Worm (Caenorhabditis elegans): Measurements from ENCODE around the gene lgx-1.

The lgx-1 gene

ce11 chrX:5517063-5517462, 21.3 kb downstream of the lgx-1 start, which contains the start of gene T23F2.5:
Gene T23F2.5 (minus strand): TSS chrX:5517163.
- TF ChIP-seq pqm-1 (tag; optimal IDR thresholded peaks at IDR 0.05) (no peak), snpc-4 (tag; optimal IDR thresholded peaks at IDR 0.05) (no peak), mep-1 (tag; optimal IDR thresholded peaks at IDR 0.05) (no peak), zip-4 (GFP tag; optimal IDR thresholded peaks at IDR 0.05) (no peak), lin-14 (GFP tag; optimal IDR thresholded peaks at IDR 0.05) (no peak), efl-1 (optimal IDR thresholded peaks at IDR 0.05) (no peak), efl-1 (GFP tag; optimal IDR thresholded peaks at IDR 0.05 in 1 of 2) (peak in 1 of 2 experiments; percentile 56), fkh-4 (tag; optimal IDR thresholded peaks at IDR 0.05; ENCODE audit: borderline replicate concordance) (no peak), fkh-8 (tag; optimal IDR thresholded peaks at IDR 0.05) (peak; percentile 13)

- no peak for TF ChIP-seq sup-37 (GFP tag; optimal IDR thresholded peaks at IDR 0.05)
- no peak for TF ChIP-seq unc-98 (GFP tag; IDR thresholded peaks at IDR 0.05)
- no peak for TF ChIP-seq unc-130 (tag; optimal IDR thresholded peaks at IDR 0.05)
- no peak for TF ChIP-seq blmp-1 (tag; optimal IDR thresholded peaks at IDR 0.05)
- TF ChIP-seq nhr-77 (tag; optimal IDR thresholded peaks at IDR 0.05), result no peak
- TF ChIP-seq hlh-4 (tag; optimal IDR thresholded peaks at IDR 0.05), result no peak
- TF ChIP-seq nhr-85 (tag), result peak; percentile 67
- TF ChIP-seq fkh-4 (tag; optimal IDR thresholded peaks at IDR 0.05; ENCODE audit: borderline replicate concordance), result no peak
- no peak for TF ChIP-seq ztf-4 (tag; optimal IDR thresholded peaks at IDR 0.05)
- no peak for TF ChIP-seq pax-3 (tag; optimal IDR thresholded peaks at IDR 0.05)
- TF ChIP-seq jun-1 (tag; optimal IDR thresholded peaks at IDR 0.05), result no peak
- TF ChIP-seq nhr-20 (tag; optimal IDR thresholded peaks at IDR 0.05), result peak; percentile 29
- no peak for TF ChIP-seq ceh-63 (GFP tag; optimal IDR thresholded peaks at IDR 0.05)
- TF ChIP-seq mdl-1 (tag; optimal IDR thresholded peaks at IDR 0.05), result no peak
- no peak for TF ChIP-seq pqm-1 (tag; optimal IDR thresholded peaks at IDR 0.05)
- TF ChIP-seq lin-15B (tag; optimal IDR thresholded peaks at IDR 0.05), result no peak
- no peak for TF ChIP-seq ztf-11 (tag; optimal IDR thresholded peaks at IDR 0.05)
- no peak for TF ChIP-seq snu-23 (GFP tag; optimal IDR thresholded peaks at IDR 0.05)
- TF ChIP-seq dsc-1 (tag; optimal IDR thresholded peaks at IDR 0.05), result no peak
- TF ChIP-seq lin-14 (GFP tag; optimal IDR thresholded peaks at IDR 0.05), result peak; percentile 27
- TF ChIP-seq ces-1 (GFP tag; optimal IDR thresholded peaks at IDR 0.05), result no peak
- TF ChIP-seq ceh-90 (tag; optimal IDR thresholded peaks at IDR 0.05), result no peak
- TF ChIP-seq xbp-1 (tag; optimal IDR thresholded peaks at IDR 0.05), result no peak
- TF ChIP-seq nhr-12 (tag; optimal IDR thresholded peaks at IDR 0.05), result no peak
- TF ChIP-seq ceh-82 (tag; optimal IDR thresholded peaks at IDR 0.05), result no peak
- TF ChIP-seq nhr-71 (tag; optimal IDR thresholded peaks at IDR 0.05), result peak; percentile 13
- no peak for TF ChIP-seq egl-13 (tag; optimal IDR thresholded peaks at IDR 0.05)
- TF ChIP-seq nhr-84 (tag; optimal IDR thresholded peaks at IDR 0.05), result no peak
- no peak for TF ChIP-seq lin-13 (GFP tag; optimal IDR thresholded peaks at IDR 0.05)
- no peak for TF ChIP-seq snpc-4 (tag; optimal IDR thresholded peaks at IDR 0.05)
- no peak for TF ChIP-seq elt-3 (tag; optimal IDR thresholded peaks at IDR 0.05)
Measured at ce11 chrX:5516365-5516764, 22.0 kb downstream of the lgx-1 start.

- TF ChIP-seq tlp-1 (tag; optimal IDR thresholded peaks at IDR 0.05), result no peak
- no peak for TF ChIP-seq nhr-76 (tag; optimal IDR thresholded peaks at IDR 0.05)
- no peak for TF ChIP-seq lin-35 (GFP tag; optimal IDR thresholded peaks at IDR 0.05)
- TF ChIP-seq vab-15 (tag; optimal IDR thresholded peaks at IDR 0.05), result no peak
- TF ChIP-seq unc-62 (GFP tag; optimal IDR thresholded peaks at IDR 0.05), result no peak
- TF ChIP-seq nhr-71 (tag; optimal IDR thresholded peaks at IDR 0.05), result peak; percentile 30
- no peak for TF ChIP-seq ztf-11 (tag; optimal IDR thresholded peaks at IDR 0.05)
- TF ChIP-seq fkh-10 (GFP tag; optimal IDR thresholded peaks at IDR 0.05), result peak; percentile 32
- TF ChIP-seq lsy-2 (tag; optimal IDR thresholded peaks at IDR 0.05), result peak in 1 of 2 experiments; percentile 7
- TF ChIP-seq pqm-1 (tag; optimal IDR thresholded peaks at IDR 0.05), result no peak
- no peak for TF ChIP-seq pag-3 (tag; optimal IDR thresholded peaks at IDR 0.05; ENCODE audit: borderline replicate concordance, insufficient read depth)
- TF ChIP-seq swsn-7 (tag; optimal IDR thresholded peaks at IDR 0.05), result no peak
- no peak for TF ChIP-seq elt-2 (tag; optimal IDR thresholded peaks at IDR 0.05)
- TF ChIP-seq mef-2 (tag; optimal IDR thresholded peaks at IDR 0.05), result no peak
- no peak for TF ChIP-seq ceh-8 (GFP tag; optimal IDR thresholded peaks at IDR 0.05)
- TF ChIP-seq nhr-28 (tag; optimal IDR thresholded peaks at IDR 0.05), result no peak
- TF ChIP-seq alr-1 (tag; optimal IDR thresholded peaks at IDR 0.05; ENCODE audit: borderline replicate concordance), result no peak
- TF ChIP-seq nhr-85 (tag), result no peak
- no peak for TF ChIP-seq elt-3 (tag; optimal IDR thresholded peaks at IDR 0.05)
- no peak for TF ChIP-seq lin-15B (tag; optimal IDR thresholded peaks at IDR 0.05)
- TF ChIP-seq dpl-1 (GFP tag; optimal IDR thresholded peaks at IDR 0.05), result no peak
Measured at ce11 chrX:5515459-5515858, 22.9 kb downstream of the lgx-1 start.

All from whole organism, L1 larva.